Worm (Caenorhabditis elegans): ENCODE results near the gene K04C2.3.
A peak's percentile ranks its signal among the peaks of the same experiment; 100 is the strongest.

Gene K04C2.3

ce11 chrIII:6872534-6873150 lies at the start of gene K04C2.3:
Gene K04C2.3, plus strand, starts transcription at chrIII:6873089.
- no peak for TF ChIP-seq cog-1 (tag; optimal IDR thresholded peaks at IDR 0.05)
- TF ChIP-seq flt-1 (GFP tag; IDR thresholded peaks at IDR 0.05), result no peak
- no peak for TF ChIP-seq ztf-23 (GFP tag; IDR thresholded peaks at IDR 0.05)
- TF ChIP-seq ref-1 (GFP tag; conservative IDR thresholded peaks at IDR 0.05), result no peak
- TF ChIP-seq klf-2 (GFP tag; conservative IDR thresholded peaks at IDR 0.05), result no peak
- TF ChIP-seq tab-1 (GFP tag; IDR thresholded peaks at IDR 0.05), result no peak
- TF ChIP-seq T22C8.4 (GFP tag; IDR thresholded peaks at IDR 0.05), result no peak
- TF ChIP-seq med-1 (GFP tag; optimal IDR thresholded peaks at IDR 0.05; ENCODE audit: insufficient read depth), result no peak

DNA sequence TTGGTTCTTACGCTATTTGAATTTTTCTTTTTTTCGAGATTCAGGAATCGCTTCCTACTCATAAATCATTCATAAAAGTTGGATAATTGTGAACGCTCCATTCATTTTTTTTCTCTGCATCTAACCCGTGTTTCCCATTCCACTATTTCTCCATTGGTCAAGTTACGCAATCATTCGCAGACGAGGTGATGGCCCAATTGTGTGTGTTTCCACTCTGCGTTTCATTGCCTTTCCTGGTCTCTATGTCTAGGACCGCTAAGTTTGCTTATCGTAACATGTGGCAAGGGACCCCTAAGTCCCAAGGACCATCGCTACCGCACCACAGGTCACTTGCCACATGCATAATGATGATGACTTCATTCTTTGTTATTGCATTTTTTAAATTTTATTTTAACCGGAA lies 46.8 kb upstream of the K04C2.3 start:
- TF ChIP-seq ztf-23 (GFP tag; IDR thresholded peaks at IDR 0.05) (no peak), flt-1 (GFP tag; IDR thresholded peaks at IDR 0.05) (0 out of 2 replicates have a peak, but pooled peaks have one; percentile 47), ztf-29 (GFP tag; IDR thresholded peaks at IDR 0.05) (no peak), cog-1 (tag; optimal IDR thresholded peaks at IDR 0.05) (no peak), tab-1 (GFP tag; IDR thresholded peaks at IDR 0.05) (no peak), med-1 (GFP tag; optimal IDR thresholded peaks at IDR 0.05; ENCODE audit: insufficient read depth) (no peak), klf-2 (GFP tag; conservative IDR thresholded peaks at IDR 0.05) (no peak)

DNA sequence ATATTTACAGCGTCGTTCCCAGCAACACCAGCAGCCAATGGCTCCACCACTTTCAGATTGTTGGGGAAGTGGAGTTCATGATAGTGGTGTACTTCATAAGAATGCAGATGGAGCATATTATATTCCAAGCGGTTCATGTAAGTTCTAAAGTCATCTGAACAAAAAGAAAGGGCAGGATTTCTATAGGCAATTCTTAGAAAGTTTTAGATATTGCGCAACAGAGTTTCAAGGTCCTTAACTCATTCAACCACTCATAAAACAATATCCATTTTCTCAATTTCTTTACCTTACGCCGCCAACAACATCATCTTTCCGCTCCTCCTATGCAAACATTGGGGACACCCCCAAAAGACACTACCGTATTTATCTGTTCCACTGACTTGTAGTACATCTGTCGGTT lies 41.6 kb upstream of the K04C2.3 start:
- TF ChIP-seq klf-2 (GFP tag; conservative IDR thresholded peaks at IDR 0.05) (no peak), ztf-23 (GFP tag; IDR thresholded peaks at IDR 0.05) (no peak), med-1 (GFP tag; optimal IDR thresholded peaks at IDR 0.05; ENCODE audit: insufficient read depth) (no peak), tab-1 (GFP tag; IDR thresholded peaks at IDR 0.05) (no peak), flt-1 (GFP tag; IDR thresholded peaks at IDR 0.05) (no peak), ztf-29 (GFP tag; IDR thresholded peaks at IDR 0.05) (no peak)

ce11 chrIII:6837320-6837719 lies 35.6 kb upstream of the K04C2.3 start:
- no peak for TF ChIP-seq T22C8.4 (GFP tag; IDR thresholded peaks at IDR 0.05)
- no peak for TF ChIP-seq tab-1 (GFP tag; IDR thresholded peaks at IDR 0.05)
- no peak for TF ChIP-seq ref-1 (GFP tag; conservative IDR thresholded peaks at IDR 0.05)
- no peak for TF ChIP-seq ztf-29 (GFP tag; IDR thresholded peaks at IDR 0.05)
- TF ChIP-seq ztf-23 (GFP tag; IDR thresholded peaks at IDR 0.05), result no peak
- TF ChIP-seq flt-1 (GFP tag; IDR thresholded peaks at IDR 0.05), result no peak
- TF ChIP-seq klf-2 (GFP tag; conservative IDR thresholded peaks at IDR 0.05), result no peak
- no peak for TF ChIP-seq cog-1 (tag; optimal IDR thresholded peaks at IDR 0.05)
- no peak for TF ChIP-seq med-1 (GFP tag; optimal IDR thresholded peaks at IDR 0.05; ENCODE audit: insufficient read depth)

DNA sequence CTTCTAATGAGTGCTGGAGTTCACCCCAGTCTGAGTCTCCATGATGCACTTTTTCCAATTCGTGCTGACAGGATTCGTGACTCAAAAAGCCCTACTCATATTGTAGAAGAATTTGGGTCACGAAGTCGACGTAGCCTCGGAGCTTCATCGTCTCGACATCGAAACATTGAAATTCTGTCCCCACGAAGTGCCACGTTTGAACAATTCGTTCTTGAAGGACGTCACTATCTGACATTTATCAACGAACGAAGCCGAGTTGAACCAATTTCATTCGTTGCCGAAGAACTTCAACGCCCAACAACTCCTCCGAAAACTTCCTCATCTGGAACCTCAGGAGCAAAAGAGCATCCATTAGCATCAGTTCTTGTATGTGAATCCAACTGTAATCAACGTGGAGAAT lies 33.8 kb upstream of the K04C2.3 start:
- TF ChIP-seq klf-2 (GFP tag; conservative IDR thresholded peaks at IDR 0.05), result no peak
- TF ChIP-seq med-1 (GFP tag; optimal IDR thresholded peaks at IDR 0.05; ENCODE audit: insufficient read depth), result no peak
- TF ChIP-seq T22C8.4 (GFP tag; IDR thresholded peaks at IDR 0.05), result no peak
- TF ChIP-seq cog-1 (tag; optimal IDR thresholded peaks at IDR 0.05), result no peak
- no peak for TF ChIP-seq tab-1 (GFP tag; IDR thresholded peaks at IDR 0.05)
- TF ChIP-seq ztf-29 (GFP tag; IDR thresholded peaks at IDR 0.05), result no peak
- TF ChIP-seq flt-1 (GFP tag; IDR thresholded peaks at IDR 0.05), result no peak
- no peak for TF ChIP-seq ref-1 (GFP tag; conservative IDR thresholded peaks at IDR 0.05)
- no peak for TF ChIP-seq ztf-23 (GFP tag; IDR thresholded peaks at IDR 0.05)

ce11 chrIII:6848654-6849204 lies 24.2 kb upstream of the K04C2.3 start, which contains the start of gene dhhc-5:
Gene dhhc-5, minus strand, starts transcription at chrIII:6849059.
- TF ChIP-seq klf-2 (GFP tag; conservative IDR thresholded peaks at IDR 0.05) (no peak), T22C8.4 (GFP tag; IDR thresholded peaks at IDR 0.05) (no peak), cog-1 (tag; optimal IDR thresholded peaks at IDR 0.05) (no peak), ztf-23 (GFP tag; IDR thresholded peaks at IDR 0.05) (no peak), ref-1 (GFP tag; conservative IDR thresholded peaks at IDR 0.05) (no peak), flt-1 (GFP tag; IDR thresholded peaks at IDR 0.05) (no peak), med-1 (GFP tag; optimal IDR thresholded peaks at IDR 0.05; ENCODE audit: insufficient read depth) (no peak), tab-1 (GFP tag; IDR thresholded peaks at IDR 0.05) (no peak), ztf-29 (GFP tag; IDR thresholded peaks at IDR 0.05) (no peak)

- TF ChIP-seq T22C8.4 (GFP tag; IDR thresholded peaks at IDR 0.05) (no peak), med-1 (GFP tag; optimal IDR thresholded peaks at IDR 0.05; ENCODE audit: insufficient read depth) (no peak), cog-1 (tag; optimal IDR thresholded peaks at IDR 0.05) (no peak), ztf-23 (GFP tag; IDR thresholded peaks at IDR 0.05) (no peak), flt-1 (GFP tag; IDR thresholded peaks at IDR 0.05) (no peak), tab-1 (GFP tag; IDR thresholded peaks at IDR 0.05) (no peak)
Observed at ce11 chrIII:6850255-6850654, 22.6 kb upstream of the K04C2.3 start, which contains the start of gene srv-1. Gene srv-1, plus strand, starts transcription at chrIII:6850385.

DNA sequence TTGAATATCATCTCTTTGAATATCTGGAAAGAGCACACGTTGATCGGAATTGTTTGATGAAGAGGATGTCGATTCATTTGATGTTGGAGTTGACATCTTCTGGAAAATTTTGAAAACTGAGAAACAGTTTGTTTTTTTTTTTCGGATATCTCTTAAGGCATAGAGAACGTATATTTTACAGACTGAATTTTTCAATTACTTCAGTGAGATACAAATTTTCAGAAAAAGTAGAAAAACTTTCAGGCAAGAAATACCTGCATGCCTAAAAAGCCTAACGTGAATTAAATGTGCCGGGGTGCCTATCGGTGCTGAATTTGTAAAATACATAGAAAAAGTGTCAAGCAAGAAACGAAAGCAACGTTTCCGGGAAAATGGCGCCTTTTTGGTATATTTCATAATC lies 16.2 kb upstream of the K04C2.3 start, which contains the start of gene zak-1:
Gene zak-1 (minus strand): TSS at position 101 of the 400 bp plus-strand sequence.
- no peak for TF ChIP-seq med-1 (GFP tag; optimal IDR thresholded peaks at IDR 0.05; ENCODE audit: insufficient read depth)
- no peak for TF ChIP-seq ztf-29 (GFP tag; IDR thresholded peaks at IDR 0.05)
- no peak for TF ChIP-seq flt-1 (GFP tag; IDR thresholded peaks at IDR 0.05)
- no peak for TF ChIP-seq tab-1 (GFP tag; IDR thresholded peaks at IDR 0.05)
- no peak for TF ChIP-seq ztf-23 (GFP tag; IDR thresholded peaks at IDR 0.05)
- TF ChIP-seq klf-2 (GFP tag; conservative IDR thresholded peaks at IDR 0.05), result no peak
- TF ChIP-seq cog-1 (tag; optimal IDR thresholded peaks at IDR 0.05), result no peak
- TF ChIP-seq ref-1 (GFP tag; conservative IDR thresholded peaks at IDR 0.05), result no peak
- TF ChIP-seq T22C8.4 (GFP tag; IDR thresholded peaks at IDR 0.05), result no peak

DNA sequence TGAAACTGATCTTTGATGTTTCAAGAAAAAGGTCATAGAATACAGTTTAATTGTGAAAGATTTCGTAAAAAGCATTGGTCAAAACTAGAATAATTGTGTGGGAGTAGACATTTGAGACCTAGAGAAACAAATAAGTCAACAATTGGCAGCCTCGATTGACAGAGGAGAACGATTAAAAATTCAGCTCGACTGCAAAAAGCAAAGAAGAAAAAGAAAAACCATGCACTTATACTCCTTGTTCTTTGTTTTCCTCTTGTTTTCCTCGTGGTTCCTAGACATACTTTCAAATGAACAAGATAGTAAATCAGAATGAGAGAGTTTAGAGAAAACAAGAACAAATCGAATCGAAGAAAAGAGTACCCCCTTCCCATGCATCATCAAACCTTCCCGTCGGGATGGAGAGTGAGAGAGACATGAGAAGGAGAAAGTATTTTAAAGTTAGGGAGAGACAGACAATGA lies 15.5 kb upstream of the K04C2.3 start:
- TF ChIP-seq ztf-23 (GFP tag; IDR thresholded peaks at IDR 0.05), result no peak

DNA sequence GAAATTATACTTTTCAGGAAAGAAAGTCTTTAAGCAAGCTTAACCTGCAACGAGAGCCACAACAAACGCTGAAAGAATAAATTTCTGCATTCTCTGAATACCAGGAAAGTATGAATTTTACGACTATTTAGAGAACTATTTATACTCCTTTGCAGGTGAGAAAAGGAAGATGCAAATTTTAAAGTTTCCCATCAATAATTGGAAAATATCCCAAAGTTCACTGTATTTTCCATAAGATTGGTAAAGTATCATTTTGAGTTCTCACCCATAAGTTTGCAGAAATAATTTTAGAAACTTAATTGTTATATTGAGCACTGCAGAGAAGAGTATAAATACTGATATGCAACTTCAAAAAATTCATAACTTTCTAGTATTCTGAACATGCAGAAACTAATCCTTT lies 13.4 kb upstream of the K04C2.3 start, which contains the start of gene clec-158:
Gene clec-158 (minus strand): TSS at position 101 of the 400 bp plus-strand sequence.
- TF ChIP-seq klf-2 (GFP tag; conservative IDR thresholded peaks at IDR 0.05) (no peak), T22C8.4 (GFP tag; IDR thresholded peaks at IDR 0.05) (no peak), flt-1 (GFP tag; IDR thresholded peaks at IDR 0.05) (no peak), ztf-23 (GFP tag; IDR thresholded peaks at IDR 0.05) (no peak), tab-1 (GFP tag; IDR thresholded peaks at IDR 0.05) (no peak), cog-1 (tag; optimal IDR thresholded peaks at IDR 0.05) (no peak), ztf-29 (GFP tag; IDR thresholded peaks at IDR 0.05) (no peak), med-1 (GFP tag; optimal IDR thresholded peaks at IDR 0.05; ENCODE audit: insufficient read depth) (no peak), ref-1 (GFP tag; conservative IDR thresholded peaks at IDR 0.05) (no peak)
